Worm (Caenorhabditis elegans): ENCODE data around the gene K02F3.12.
A peak's percentile ranks its signal among the peaks of the same experiment; 100 is the strongest.

The K02F3.12 gene

ce11 chrIII:887874-888299 is 31.5 kb downstream of the K02F3.12 start (continued):
- TF ChIP-seq zip-4 (GFP tag; optimal IDR thresholded peaks at IDR 0.05) (no peak), unc-98 (GFP tag; IDR thresholded peaks at IDR 0.05) (no peak), zag-1 (tag; optimal IDR thresholded peaks at IDR 0.05) (peak; percentile 44), vab-15 (tag; optimal IDR thresholded peaks at IDR 0.05) (no peak), skn-1 (tag; optimal IDR thresholded peaks at IDR 0.05) (peak; percentile 56), ceh-88 (GFP tag; IDR thresholded peaks at IDR 0.05) (no peak; the same call in 1 of the 2 replicates), tlp-1 (tag; optimal IDR thresholded peaks at IDR 0.05) (no peak), blmp-1 (tag; optimal IDR thresholded peaks at IDR 0.05) (peak; percentile 97), F16B12.6 (tag; optimal IDR thresholded peaks at IDR 0.05) (peak; percentile 4), nhr-12 (tag; optimal IDR thresholded peaks at IDR 0.05) (no peak), ztf-11 (tag; optimal IDR thresholded peaks at IDR 0.05) (peak in 1 of 2 experiments; percentile 60), nhr-77 (tag; optimal IDR thresholded peaks at IDR 0.05) (peak; percentile 40), dsc-1 (tag; optimal IDR thresholded peaks at IDR 0.05) (peak; percentile 49), mdl-1 (tag; optimal IDR thresholded peaks at IDR 0.05) (peak; percentile 55 to 69), efl-1 (optimal IDR thresholded peaks at IDR 0.05) (peak; percentile 63 to 74), efl-1 (GFP tag; optimal IDR thresholded peaks at IDR 0.05 in 1 of 2) (peak; percentile 12 to 93), egl-13 (tag; optimal IDR thresholded peaks at IDR 0.05) (peak; percentile 79), ceh-8 (GFP tag; optimal IDR thresholded peaks at IDR 0.05) (no peak), swsn-7 (tag; optimal IDR thresholded peaks at IDR 0.05) (peak; percentile 86), nhr-84 (tag; optimal IDR thresholded peaks at IDR 0.05) (no peak), fos-1 (tag; optimal IDR thresholded peaks at IDR 0.05) (peak; percentile 26), isw-1 (GFP tag; IDR thresholded peaks at IDR 0.05) (peak; percentile 58), unc-130 (tag; optimal IDR thresholded peaks at IDR 0.05) (no peak), nhr-19 (GFP tag; conservative IDR thresholded peaks at IDR 0.05) (peak; percentile 57), efl-3 (GFP tag; optimal IDR thresholded peaks at IDR 0.05) (no peak), C04F5.9 (tag; optimal IDR thresholded peaks at IDR 0.05) (no peak), lin-35 (GFP tag; optimal IDR thresholded peaks at IDR 0.05) (peak; percentile 49 to 50), lir-3 (tag; optimal IDR thresholded peaks at IDR 0.05; ENCODE audit: poor library complexity) (peak; percentile 40), xbp-1 (tag; optimal IDR thresholded peaks at IDR 0.05) (peak; percentile 65), pax-3 (tag; optimal IDR thresholded peaks at IDR 0.05) (peak; percentile 27), alr-1 (tag; optimal IDR thresholded peaks at IDR 0.05; ENCODE audit: borderline replicate concordance) (no peak), nhr-76 (tag; optimal IDR thresholded peaks at IDR 0.05) (no peak), nhr-90 (tag; optimal IDR thresholded peaks at IDR 0.05; ENCODE audit: poor library complexity) (peak; percentile 47), C34B4.2 (tag; optimal IDR thresholded peaks at IDR 0.05) (no peak), nhr-85 (tag) (peak; percentile 84), ceh-82 (tag; optimal IDR thresholded peaks at IDR 0.05) (peak; percentile 38 to 65 (median 62)), nhr-71 (tag; optimal IDR thresholded peaks at IDR 0.05) (peak; percentile 88), irx-1 (tag; optimal IDR thresholded peaks at IDR 0.05) (peak; percentile 37), ets-5 (GFP tag; IDR thresholded peaks at IDR 0.05) (no peak), ama-1 (optimal IDR thresholded peaks at IDR 0.05) (no peak), mab-9 (GFP tag; IDR thresholded peaks at IDR 0.05) (peak; percentile 48; the same call in 1 of the 2 replicates), snpc-4 (tag; optimal IDR thresholded peaks at IDR 0.05) (no peak), ces-1 (GFP tag; optimal IDR thresholded peaks at IDR 0.05) (no peak), lin-39 (tag; optimal IDR thresholded peaks at IDR 0.05) (no peak), hpl-2 (GFP tag; optimal IDR thresholded peaks at IDR 0.05) (no peak), mep-1 (tag; optimal IDR thresholded peaks at IDR 0.05) (peak; percentile 59), aly-2 (tag; optimal IDR thresholded peaks at IDR 0.05) (peak; percentile 60), fkh-4 (tag; optimal IDR thresholded peaks at IDR 0.05; ENCODE audit: borderline replicate concordance) (no peak), Y116A8C.19 (tag; optimal IDR thresholded peaks at IDR 0.05; ENCODE audit: borderline replicate concordance) (no peak), egl-27 (tag; optimal IDR thresholded peaks at IDR 0.05) (no peak), lin-13 (GFP tag; optimal IDR thresholded peaks at IDR 0.05) (no peak), mef-2 (tag; optimal IDR thresholded peaks at IDR 0.05) (no peak), lsy-2 (tag; optimal IDR thresholded peaks at IDR 0.05) (peak; percentile 62 to 76), dpl-1 (GFP tag; optimal IDR thresholded peaks at IDR 0.05) (peak; percentile 11 to 45 (median 18))
